Worm (Caenorhabditis elegans) whole organism, mixed stage, embryonic: ENCODE results near the gene srh-293.
"Not testable (repeated sequence)": the region's sequence is repeated elsewhere in the genome, so short reads cannot be mapped to it uniquely, and the experiment has no call there.

ENCODE experiments used
- ceh-39 ChIP-seq: fragments of 150-350 bp; optimal IDR thresholded peaks from 2 replicates; lab custom pipeline; 2014; ENCODE audit warnings: missing biosample characterization, missing genetic modification characterization
- ceh-83 ChIP-seq: fragments of 200-800 bp; sonication (Bioruptor generic); optimal IDR thresholded peaks from 2 replicates; lab custom pipeline; 2018; ENCODE audit warnings: mild to moderate bottlenecking, missing genetic modification characterization, missing compliant biosample characterization
- elt-1 ChIP-seq: sonication (generic microtip); optimal IDR thresholded peaks from 2 replicates; lab custom pipeline; 2017; ENCODE audit warnings: missing genetic modification characterization, mild to moderate bottlenecking, missing compliant biosample characterization, antibody characterized with exemption, moderate library complexity, borderline replicate concordance; ENCODE audit not compliant: insufficient read depth
- flh-1 ChIP-seq: fragments of 200-800 bp; sonication (Bioruptor generic); optimal IDR thresholded peaks from 2 replicates; lab custom pipeline; 2018; ENCODE audit warnings: mild to moderate bottlenecking, missing genetic modification characterization, moderate library complexity, missing compliant biosample characterization
- lsy-2 ChIP-seq: fragments of 150-350 bp; optimal IDR thresholded peaks from 2 replicates; lab custom pipeline; 2014; ENCODE audit warnings: missing biosample characterization, missing genetic modification characterization
- mab-5 ChIP-seq: fragments of 150-350 bp; optimal IDR thresholded peaks from 2 replicates; lab custom pipeline; 2014; ENCODE audit warnings: missing biosample characterization, missing genetic modification characterization
- nhr-12 ChIP-seq: fragments of 150-350 bp; optimal IDR thresholded peaks from 2 replicates; lab custom pipeline; 2014; ENCODE audit warnings: missing biosample characterization, missing genetic modification characterization
- nhr-237 ChIP-seq: fragments of 150-350 bp; optimal IDR thresholded peaks from 2 replicates; lab custom pipeline; 2014; ENCODE audit warnings: missing biosample characterization, missing genetic modification characterization
- pha-4 ChIP-seq: fragments of 150-350 bp; optimal IDR thresholded peaks from 2 replicates; lab custom pipeline; 2018; ENCODE audit warnings: missing biosample characterization, missing genetic modification reagents, missing genetic modification characterization
- snpc-4 ChIP-seq: fragments of 150-350 bp; optimal IDR thresholded peaks from 2 replicates; lab custom pipeline; 2014; ENCODE audit warnings: missing biosample characterization, missing genetic modification characterization
- unc-39 ChIP-seq: fragments of 150-350 bp; optimal IDR thresholded peaks from 2 replicates; lab custom pipeline; 2014; ENCODE audit warnings: missing biosample characterization, missing genetic modification characterization
- unc-62 ChIP-seq: fragments of 150-350 bp; optimal IDR thresholded peaks from 2 replicates; lab custom pipeline; 2014; ENCODE audit warnings: missing biosample characterization, missing genetic modification reagents, missing genetic modification characterization
- ztf-11 ChIP-seq: fragments of 150-350 bp; optimal IDR thresholded peaks from 2 replicates; lab custom pipeline; 2014; ENCODE audit warnings: missing biosample characterization, missing genetic modification characterization

DNA sequence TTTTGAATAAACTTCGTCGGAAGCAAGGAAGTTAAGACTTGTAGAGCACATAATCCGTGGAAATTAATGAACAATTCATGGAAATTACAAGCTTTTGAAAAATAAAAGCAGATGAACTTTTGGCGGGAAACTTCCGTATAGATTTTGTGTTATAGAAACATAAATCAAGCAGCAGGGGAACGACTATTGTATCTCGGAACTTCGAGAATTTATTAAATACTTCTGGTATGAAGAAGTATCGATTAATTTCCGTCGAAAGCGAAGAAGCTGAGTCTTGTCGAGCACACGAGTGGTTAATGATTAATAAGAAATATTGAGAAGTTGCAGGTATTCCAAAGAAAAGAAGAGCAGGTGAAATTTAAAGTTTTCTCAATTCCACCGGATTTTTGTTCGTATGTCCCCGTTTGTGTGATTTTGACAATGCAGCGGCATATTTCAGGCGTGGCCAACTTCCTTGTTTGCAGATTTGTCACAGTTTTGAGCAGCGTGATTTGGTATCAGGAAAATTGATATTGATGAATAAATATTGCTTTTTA is 15.6 kb upstream of the srh-293 start, which contains the start of gene srh-147:
- not testable (repeated sequence) for TF ChIP-seq nhr-12 (tag; lab: Kevin White, UChicago); ceh-83; snpc-4 (tag; lab: Kevin White, UChicago); pha-4; unc-39 (tag; lab: Kevin White, UChicago); lsy-2 (tag; lab: Kevin White, UChicago); ceh-39 (tag; lab: Kevin White, UChicago); nhr-237 (tag; lab: Kevin White, UChicago); unc-62 (GFP tag; lab: Kevin White, UChicago); ztf-11 (tag; lab: Kevin White, UChicago); mab-5 (tag; lab: Kevin White, UChicago); elt-1 (tag; lab: Kevin White, UChicago); flh-1 (GFP tag; lab: Kevin White, UChicago)
